Fruit fly (Drosophila melanogaster) whole organism, embryonic: Measurements from ENCODE around the gene CRAT.

Experiments used
- Asciz ChIP-seq: fragments of 200-800 bp; sonication (Bioruptor generic); optimal IDR thresholded peaks from 2 replicates; lab custom pipeline; 2017; ENCODE audit warnings: missing biosample characterization, mild to moderate bottlenecking, missing genetic modification characterization, missing genetic modification reagents
- CG1024 ChIP-seq: fragments of 200-800 bp; sonication (Bioruptor generic); IDR thresholded peaks from 2 replicates; pipeline ENCODE4 v1.3.6; 2022; ENCODE audit warnings: missing biosample characterization, missing genetic modification characterization
- CG12219 ChIP-seq: fragments of 200-800 bp; sonication (Bioruptor generic); optimal IDR thresholded peaks from 3 replicates; lab custom pipeline; 2018; ENCODE audit warnings: missing biosample characterization, mild to moderate bottlenecking, missing genetic modification characterization
- CG12391 ChIP-seq: fragments of 200-800 bp; sonication (Bioruptor generic); optimal IDR thresholded peaks from 3 replicates; lab custom pipeline; 2018; ENCODE audit warnings: missing biosample characterization, mild to moderate bottlenecking, missing genetic modification characterization, moderate library complexity
- CG13424 ChIP-seq: fragments of 200-800 bp; sonication (Bioruptor generic); optimal IDR thresholded peaks from 2 replicates; lab custom pipeline; 2019; ENCODE audit warnings: missing biosample characterization, mild to moderate bottlenecking, missing genetic modification characterization, moderate library complexity
- CG13894 ChIP-seq: fragments of 200-800 bp; sonication (Bioruptor generic); optimal IDR thresholded peaks from 3 replicates; lab custom pipeline; 2018; ENCODE audit warnings: missing biosample characterization, mild to moderate bottlenecking, missing genetic modification characterization, moderate library complexity
- CG14014 ChIP-seq: fragments of 200-800 bp; sonication (Bioruptor generic); IDR thresholded peaks from 2 replicates; pipeline ENCODE4 v1.3.6; 2022; ENCODE audit warnings: missing biosample characterization, missing genetic modification characterization
- CG1647 ChIP-seq: fragments of 200-800 bp; sonication (Bioruptor generic); optimal IDR thresholded peaks from 3 replicates; lab custom pipeline; 2016; ENCODE audit warnings: missing biosample characterization, missing genetic modification characterization
- CG16779 ChIP-seq: fragments of 200-800 bp; sonication (Bioruptor generic); IDR thresholded peaks from 2 replicates; pipeline ENCODE4 v1.3.6; 2022; ENCODE audit warnings: missing biosample characterization, missing genetic modification characterization
- CG17385 ChIP-seq: fragments of 200-800 bp; sonication (Bioruptor generic); optimal IDR thresholded peaks from 3 replicates; lab custom pipeline; 2018; ENCODE audit warnings: missing biosample characterization, mild to moderate bottlenecking, missing genetic modification characterization
- CG2875 ChIP-seq: fragments of 200-800 bp; sonication (Bioruptor generic); optimal IDR thresholded peaks from 2 replicates; lab custom pipeline; 2017; ENCODE audit warnings: missing biosample characterization, mild to moderate bottlenecking, missing genetic modification characterization, missing genetic modification reagents
- CG30403 ChIP-seq: fragments of 200-800 bp; sonication (Bioruptor generic); optimal IDR thresholded peaks from 3 replicates; lab custom pipeline; 2016; ENCODE audit warnings: missing biosample characterization, missing genetic modification characterization
- CG3065 ChIP-seq: fragments of 200-800 bp; sonication (Bioruptor generic); optimal IDR thresholded peaks from 2 replicates; lab custom pipeline; 2016; ENCODE audit warnings: missing biosample characterization, missing genetic modification characterization
- CG3163 ChIP-seq: fragments of 200-800 bp; sonication (Bioruptor generic); optimal IDR thresholded peaks from 3 replicates; lab custom pipeline; 2016; ENCODE audit warnings: missing biosample characterization, missing genetic modification characterization
- CG34422 ChIP-seq: fragments of 200-800 bp; sonication (Bioruptor generic); IDR thresholded peaks from 3 replicates; pipeline ENCODE4 v1.3.6; 2022; ENCODE audit warnings: missing biosample characterization, missing genetic modification characterization
- CG3838 ChIP-seq: fragments of 200-800 bp; sonication (Bioruptor generic); optimal IDR thresholded peaks from 3 replicates; lab custom pipeline; 2016; ENCODE audit warnings: missing biosample characterization, missing genetic modification characterization
- CG3847 ChIP-seq: fragments of 200-800 bp; sonication (Bioruptor generic); IDR thresholded peaks from 2 replicates; pipeline ENCODE4 v1.3.6; 2022; ENCODE audit warnings: missing biosample characterization, missing genetic modification characterization
- CG4730 ChIP-seq: fragments of 200-800 bp; sonication (Bioruptor generic); IDR thresholded peaks from 2 replicates; pipeline ENCODE4 v1.3.6; 2022; ENCODE audit warnings: missing biosample characterization, missing genetic modification characterization
- CG8359 ChIP-seq: fragments of 200-800 bp; sonication (Bioruptor generic); optimal IDR thresholded peaks from 2 replicates; lab custom pipeline; 2017; ENCODE audit warnings: missing biosample characterization, mild to moderate bottlenecking, missing genetic modification characterization, borderline replicate concordance
- CG8924 ChIP-seq: fragments of 200-800 bp; optimal IDR thresholded peaks from 3 replicates; lab custom pipeline; 2019; ENCODE audit warnings: missing biosample characterization, mild to moderate bottlenecking, missing genetic modification characterization, moderate library complexity
- D ChIP-seq, 2 experiments: fragments of 200-800 bp in 1 of 2; fragments of >200 bp in 1 of 2; sonication (Bioruptor generic) in 1 of 2; optimal IDR thresholded peaks; 2 replicates in 1 of 2; 3 replicates in 1 of 2; lab custom pipeline; 2017; ENCODE audit warnings: mild to moderate bottlenecking in 1 of 2, missing biosample characterization in 1 of 2, missing genetic modification characterization in 1 of 2, missing genetic modification reagents in 1 of 2
- Doc2 ChIP-seq: fragments of 200-800 bp; sonication (Bioruptor generic); IDR thresholded peaks from 2 replicates; pipeline ENCODE4 v1.3.6; 2022; ENCODE audit warnings: missing biosample characterization, missing genetic modification characterization
- Ets97D ChIP-seq: fragments of 200-800 bp; sonication (Bioruptor generic); optimal IDR thresholded peaks from 3 replicates; lab custom pipeline; 2016; ENCODE audit warnings: missing biosample characterization, missing genetic modification characterization
- Fer1 ChIP-seq: fragments of 200-800 bp; sonication (Bioruptor generic); optimal IDR thresholded peaks from 2 replicates; lab custom pipeline; 2017; ENCODE audit warnings: missing biosample characterization, mild to moderate bottlenecking, missing genetic modification characterization
- Hr39 ChIP-seq: fragments of >200 bp; optimal IDR thresholded peaks from 2 replicates; lab custom pipeline; 2017
- MESR4 ChIP-seq: fragments of 200-800 bp; sonication (Bioruptor generic); optimal IDR thresholded peaks from 2 replicates; lab custom pipeline; 2018; ENCODE audit warnings: missing biosample characterization, mild to moderate bottlenecking, missing genetic modification characterization, moderate library complexity
- Sry-β ChIP-seq: fragments of 200-800 bp; sonication (Bioruptor generic); optimal IDR thresholded peaks from 2 replicates; lab custom pipeline; 2018; ENCODE audit warnings: missing biosample characterization, mild to moderate bottlenecking, missing genetic modification characterization, moderate library complexity
- Usf ChIP-seq: fragments of 200-800 bp; sonication (Bioruptor generic); optimal IDR thresholded peaks from 2 replicates; lab custom pipeline; 2017; ENCODE audit warnings: missing genotype, missing biosample characterization, missing genetic modification characterization
- amos ChIP-seq: fragments of 200-800 bp; sonication (Bioruptor generic); IDR thresholded peaks from 2 replicates; pipeline ENCODE4 v1.3.6; 2022; ENCODE audit warnings: missing biosample characterization, missing genetic modification characterization; ENCODE audit not compliant: partially characterized antibody
- ap ChIP-seq: fragments of 200-800 bp; sonication (Bioruptor generic); IDR thresholded peaks from 2 replicates; pipeline ENCODE4 v1.3.6; 2022; ENCODE audit warnings: missing biosample characterization, missing genetic modification characterization
- ash1 ChIP-seq: fragments of 200-800 bp; sonication (Bioruptor generic); optimal IDR thresholded peaks from 2 replicates; lab custom pipeline; 2018; ENCODE audit warnings: missing biosample characterization, mild to moderate bottlenecking, missing genetic modification characterization
- ato ChIP-seq: fragments of 200-800 bp; sonication (Bioruptor generic); IDR thresholded peaks from 2 replicates; pipeline ENCODE4 v1.3.6; 2022; ENCODE audit warnings: missing biosample characterization, missing genetic modification characterization; ENCODE audit not compliant: partially characterized antibody
- bab2 ChIP-seq: fragments of 200-800 bp; sonication (Bioruptor generic); optimal IDR thresholded peaks from 2 replicates; lab custom pipeline; 2016; ENCODE audit warnings: missing biosample characterization, missing genetic modification characterization
- cato ChIP-seq: fragments of 200-800 bp; sonication (Bioruptor generic); optimal IDR thresholded peaks from 2 replicates; lab custom pipeline; 2016; ENCODE audit warnings: missing biosample characterization, missing genetic modification characterization, borderline replicate concordance
- chinmo ChIP-seq: fragments of 200-800 bp; sonication (Bioruptor generic); IDR thresholded peaks from 4 replicates; pipeline ENCODE4 v1.3.6; 2022; ENCODE audit warnings: missing biosample characterization, missing genetic modification characterization; ENCODE audit not compliant: partially characterized antibody
- crc ChIP-seq: fragments of 200-800 bp; sonication (Bioruptor generic); optimal IDR thresholded peaks from 2 replicates; lab custom pipeline; 2016; ENCODE audit warnings: missing biosample characterization, missing genetic modification characterization
- danr ChIP-seq: fragments of 200-800 bp; sonication (Bioruptor generic); IDR thresholded peaks from 2 replicates; pipeline ENCODE4 v1.3.6; 2022; ENCODE audit warnings: missing biosample characterization, missing genetic modification characterization
- esg ChIP-seq: fragments of 200-800 bp; sonication (Bioruptor generic); conservative IDR thresholded peaks from 2 replicates; pipeline ENCODE4 v1.3.6; 2022; ENCODE audit warnings: missing biosample characterization, missing genetic modification characterization
- fd64A ChIP-seq: fragments of 200-800 bp; sonication (Bioruptor generic); optimal IDR thresholded peaks from 3 replicates; lab custom pipeline; 2018; ENCODE audit warnings: missing biosample characterization, mild to moderate bottlenecking, missing genetic modification characterization
- gce ChIP-seq: fragments of 200-800 bp; sonication (Bioruptor generic); IDR thresholded peaks from 3 replicates; pipeline ENCODE4 v1.3.6; 2022; ENCODE audit warnings: missing biosample characterization, missing genetic modification characterization
- hb ChIP-seq: fragments of 200-800 bp; sonication (Bioruptor generic); IDR thresholded peaks from 3 replicates; pipeline ENCODE4 v1.3.6; 2022; ENCODE audit warnings: missing biosample characterization, missing genetic modification characterization; ENCODE audit not compliant: partially characterized antibody
- hth ChIP-seq: fragments of >200 bp; optimal IDR thresholded peaks from 2 replicates; lab custom pipeline; 2017; ENCODE audit warnings: inconsistent platforms
- lov ChIP-seq, 2 experiments: fragments of 200-800 bp in 1 of 2; fragments of >200 bp in 1 of 2; sonication (Bioruptor generic) in 1 of 2; IDR thresholded peaks in 1 of 2; optimal IDR thresholded peaks in 1 of 2; 2 replicates in 1 of 2; 3 replicates in 1 of 2; pipeline versions ENCODE4 v1.3.6 to Lab custom; 2017 to 2022; ENCODE audit warnings: missing biosample characterization in 1 of 2, missing genetic modification characterization in 1 of 2
- nom ChIP-seq: fragments of 200-800 bp; sonication (Bioruptor generic); optimal IDR thresholded peaks from 2 replicates; lab custom pipeline; 2017; ENCODE audit warnings: missing biosample characterization, missing genetic modification characterization, mild to moderate bottlenecking, moderate library complexity, missing genetic modification reagents
- oc ChIP-seq: fragments of 200-800 bp; sonication (Bioruptor generic); optimal IDR thresholded peaks from 2 replicates; lab custom pipeline; 2018; ENCODE audit warnings: missing biosample characterization, mild to moderate bottlenecking, missing genetic modification characterization, moderate library complexity
- sr ChIP-seq: fragments of 200-800 bp; sonication (Bioruptor generic); IDR thresholded peaks from 3 replicates; pipeline ENCODE4 v1.3.6; 2022; ENCODE audit warnings: missing biosample characterization, missing genetic modification characterization
- tap ChIP-seq: fragments of 200-800 bp; optimal IDR thresholded peaks from 3 replicates; lab custom pipeline; 2019; ENCODE audit warnings: missing biosample characterization, mild to moderate bottlenecking, missing genetic modification characterization, moderate library complexity
- tna ChIP-seq: fragments of 200-800 bp; sonication (Bioruptor generic); IDR thresholded peaks from 2 replicates; pipeline ENCODE4 v1.3.6; 2022; ENCODE audit warnings: missing biosample characterization, missing genetic modification characterization; ENCODE audit not compliant: partially characterized antibody
- twi ChIP-seq: fragments of 200-800 bp; optimal IDR thresholded peaks from 2 replicates; lab custom pipeline; 2019; ENCODE audit warnings: missing biosample characterization, mild to moderate bottlenecking, missing genetic modification characterization, moderate library complexity
- tx ChIP-seq: fragments of 200-800 bp; sonication (Bioruptor generic); optimal IDR thresholded peaks from 2 replicates; lab custom pipeline; 2016; ENCODE audit warnings: missing biosample characterization, missing genetic modification characterization

CRAT gene

dm6 chr3R:6409153-6409571 lies 33.3 kb upstream of the CRAT start (continued):
- TF ChIP-seq Sry-β (GFP tag; lab: Kevin White, UChicago) (no peak), CG12219 (peak; percentile 16), sr (GFP tag; lab: Robert Waterston, UW) (peak; percentile 51; the same call in 2 of the 3 replicates), fd64A (peak; percentile 4), CG3838 (GFP tag; lab: Kevin White, UChicago) (no peak), ash1 (no peak), CG1647 (GFP tag; lab: Kevin White, UChicago) (no peak), CG12391 (no peak), CG13894 (tag; lab: Kevin White, UChicago) (no peak), Doc2 (no peak), CG3065 (no peak), hth (lab: Kevin White, UChicago) (no peak), CG8924 (peak; percentile 21), ap (GFP tag; lab: Robert Waterston, UW) (no peak), hb (no peak), CG1024 (GFP tag; lab: Robert Waterston, UW) (0 out of 2 replicates have a peak, but pooled peaks have one; percentile 30), CG34422 (GFP tag; lab: Robert Waterston, UW) (0 out of 3 replicates have a peak, but pooled peaks have one; percentile 12), gce (GFP tag; lab: Robert Waterston, UW) (0 out of 3 replicates have a peak, but pooled peaks have one; percentile 29), CG3847 (GFP tag; lab: Robert Waterston, UW) (no peak), CG8359 (GFP tag; lab: Kevin White, UChicago) (no peak), nom (peak; percentile 87), Ets97D (GFP tag; lab: Kevin White, UChicago) (no peak), CG14014 (GFP tag; lab: Robert Waterston, UW) (0 out of 2 replicates have a peak, but pooled peaks have one; percentile 11), esg (GFP tag; lab: Robert Waterston, UW) (no peak), D (optimal IDR thresholded peaks at IDR 0.05; lab: Kevin White, UChicago) (peak; percentile 0), D (GFP tag; optimal IDR thresholded peaks at IDR 0.05; lab: Kevin White, UChicago) (no peak), chinmo (GFP tag; lab: Robert Waterston, UW) (no peak), oc (tag; lab: Kevin White, UChicago) (peak; percentile 48), ato (no peak), tap (no peak), Hr39 (lab: Kevin White, UChicago) (no peak), Fer1 (GFP tag; lab: Kevin White, UChicago) (no peak), twi (tag; lab: Kevin White, UChicago) (peak; percentile 18), amos (GFP tag; lab: Robert Waterston, UW) (no peak), CG3163 (GFP tag; lab: Kevin White, UChicago) (peak; percentile 18), tna (GFP tag; lab: Robert Waterston, UW) (no peak), cato (GFP tag; lab: Kevin White, UChicago) (no peak), crc (GFP tag; lab: Kevin White, UChicago) (no peak), bab2 (GFP tag; lab: Kevin White, UChicago) (no peak), lov (optimal IDR thresholded peaks at IDR 0.05; lab: Kevin White, UChicago) (no peak), lov (GFP tag; IDR thresholded peaks at IDR 0.05; lab: Robert Waterston, UW) (0 out of 3 replicates have a peak, but pooled peaks have one; percentile 59), tx (GFP tag; lab: Kevin White, UChicago) (no peak), CG17385 (GFP tag; lab: Kevin White, UChicago) (peak; percentile 89), CG13424 (peak; percentile 9), Usf (GFP tag; lab: Kevin White, UChicago) (no peak), Asciz (GFP tag; lab: Kevin White, UChicago) (no peak), CG2875 (GFP tag; lab: Kevin White, UChicago) (no peak), CG30403 (GFP tag; lab: Kevin White, UChicago) (no peak), MESR4 (GFP tag; lab: Kevin White, UChicago) (no peak), danr (no peak), CG4730 (GFP tag; lab: Robert Waterston, UW) (no peak), CG16779 (GFP tag; lab: Robert Waterston, UW) (no peak)
